Worm (Caenorhabditis elegans): ENCODE results near the gene cyp-14A5.

Gene cyp-14A5

ce11 chrV:5419915-5420314 is 3.2 kb downstream of the cyp-14A5 start, which contains the start of gene F08F3.6:
TSS of gene F08F3.6 (minus strand) at chrV:5420067.
- TF ChIP-seq dmd-8 (GFP tag; IDR thresholded peaks at IDR 0.05) (no peak), skn-1 (tag; optimal IDR thresholded peaks at IDR 0.05) (no peak), nhr-11 (tag; optimal IDR thresholded peaks at IDR 0.05) (no peak), ZK337.2 (GFP tag; IDR thresholded peaks at IDR 0.05) (no peak), daf-12 (tag; optimal IDR thresholded peaks at IDR 0.05) (no peak), zip-11 (GFP tag; IDR thresholded peaks at IDR 0.05) (no peak), pha-4 (GFP tag; IDR thresholded peaks at IDR 0.05) (no peak), pha-4 (tag; optimal IDR thresholded peaks at IDR 0.05) (no peak), hlh-30 (tag; optimal IDR thresholded peaks at IDR 0.05; ENCODE audit: insufficient read depth) (no peak), aha-1 (tag) (no peak), nhr-76 (tag; optimal IDR thresholded peaks at IDR 0.05) (no peak), ceh-20 (GFP tag; IDR thresholded peaks at IDR 0.05) (no peak), dmd-6 (GFP tag; IDR thresholded peaks at IDR 0.05) (no peak), R02D3.7 (tag; optimal IDR thresholded peaks at IDR 0.05) (no peak), tag-97 (GFP tag; IDR thresholded peaks at IDR 0.05) (no peak)

ce11 chrV:5412808-5413405 is 10.2 kb downstream of the cyp-14A5 start, which contains the start of gene F08F3.10:
TSS of gene F08F3.10 (plus strand) at chrV:5413355.
- TF ChIP-seq unc-62 (GFP tag; optimal IDR thresholded peaks at IDR 0.05 in 1 of 2) (no peak), unc-62 (tag; optimal IDR thresholded peaks at IDR 0.05) (no peak), dmd-6 (GFP tag; IDR thresholded peaks at IDR 0.05) (peak; percentile 65), nhr-28 (tag; optimal IDR thresholded peaks at IDR 0.05) (peak; percentile 31), aha-1 (tag) (peak; percentile 83), nhr-48 (tag; optimal IDR thresholded peaks at IDR 0.05) (peak; percentile 62), mdl-1 (tag; optimal IDR thresholded peaks at IDR 0.05) (peak in 1 of 2 experiments; percentile 22), zip-2 (tag; optimal IDR thresholded peaks at IDR 0.05) (no peak)

ce11 chrV:5410679-5411078 is 12.4 kb downstream of the cyp-14A5 start, which contains the start of gene F08F3.4:
TSS of gene F08F3.4 (plus strand) at chrV:5410955.
- 0 out of 2 replicates have a peak, but pooled peaks have one; percentile 26 for TF ChIP-seq lin-1 (GFP tag; IDR thresholded peaks at IDR 0.05)
- no peak for TF ChIP-seq hmg-1.1 (GFP tag; IDR thresholded peaks at IDR 0.05)
- TF ChIP-seq mdl-1 (tag; optimal IDR thresholded peaks at IDR 0.05) = peak in 1 of 2 experiments; percentile 43
- 0 out of 2 replicates have a peak, but pooled peaks have one; percentile 38 for TF ChIP-seq ceh-20 (GFP tag; IDR thresholded peaks at IDR 0.05)
- TF ChIP-seq hlh-11 (tag; optimal IDR thresholded peaks at IDR 0.05) = peak; percentile 80
- TF ChIP-seq ztf-11 (tag; optimal IDR thresholded peaks at IDR 0.05) = no peak
- no peak for TF ChIP-seq mxl-2 (GFP tag; conservative IDR thresholded peaks at IDR 0.05)
- peak; percentile 28; the same call in 1 of the 2 replicates for TF ChIP-seq tra-1 (GFP tag; IDR thresholded peaks at IDR 0.05)
- TF ChIP-seq mxl-3 (GFP tag; optimal IDR thresholded peaks at IDR 0.05) = peak; percentile 96
- TF ChIP-seq gei-8 (GFP tag; optimal IDR thresholded peaks at IDR 0.05) = peak; percentile 55
- peak; percentile 67 for TF ChIP-seq dmd-6 (GFP tag; IDR thresholded peaks at IDR 0.05)
- TF ChIP-seq daf-19 (GFP tag; conservative IDR thresholded peaks at IDR 0.05) = no peak
- peak; percentile 80 for TF ChIP-seq nhr-48 (tag; optimal IDR thresholded peaks at IDR 0.05)
- no peak for TF ChIP-seq nhr-76 (tag; optimal IDR thresholded peaks at IDR 0.05)
- 0 out of 2 replicates have a peak, but pooled peaks have one; percentile 26 for TF ChIP-seq ctbp-1 (GFP tag; IDR thresholded peaks at IDR 0.05)
- peak; percentile 30 for TF ChIP-seq nhr-28 (tag; optimal IDR thresholded peaks at IDR 0.05)

ce11 chrV:5408921-5409320 is 14.2 kb downstream of the cyp-14A5 start:
- TF ChIP-seq fos-1 (tag; optimal IDR thresholded peaks at IDR 0.05) (no peak), unc-62 (GFP tag; optimal IDR thresholded peaks at IDR 0.05 in 1 of 2) (peak in 1 of 2 experiments; percentile 99), unc-62 (tag; optimal IDR thresholded peaks at IDR 0.05) (no peak), ceh-20 (GFP tag; IDR thresholded peaks at IDR 0.05) (peak; percentile 64; the same call in 1 of the 2 replicates)

ce11 chrV:5408223-5408622 is 14.9 kb downstream of the cyp-14A5 start, which contains the start of gene C25A6.1:
TSS of gene C25A6.1 (plus strand) at chrV:5408523.
- TF ChIP-seq dpl-1 (GFP tag; optimal IDR thresholded peaks at IDR 0.05) = no peak
- TF ChIP-seq nhr-237 (tag; optimal IDR thresholded peaks at IDR 0.05) = no peak
- TF ChIP-seq mep-1 (tag; optimal IDR thresholded peaks at IDR 0.05) = no peak
- no peak for TF ChIP-seq daf-8 (GFP tag; IDR thresholded peaks at IDR 0.05)
- TF ChIP-seq pqm-1 (tag; optimal IDR thresholded peaks at IDR 0.05) = no peak
- TF ChIP-seq madf-5 (GFP tag; IDR thresholded peaks at IDR 0.05) = no peak
- TF ChIP-seq lsy-2 (tag; optimal IDR thresholded peaks at IDR 0.05) = no peak
- TF ChIP-seq lin-1 (GFP tag; IDR thresholded peaks at IDR 0.05) = no peak
- TF ChIP-seq F26F4.8 (GFP tag; conservative IDR thresholded peaks at IDR 0.05) = no peak
- TF ChIP-seq aly-2 (tag; optimal IDR thresholded peaks at IDR 0.05) = no peak
- TF ChIP-seq ceh-20 (GFP tag; IDR thresholded peaks at IDR 0.05) = no peak
- no peak for TF ChIP-seq attf-4 (tag; optimal IDR thresholded peaks at IDR 0.05)
- no peak for TF ChIP-seq egl-43 (GFP tag; IDR thresholded peaks at IDR 0.05)
- TF ChIP-seq tra-1 (GFP tag; IDR thresholded peaks at IDR 0.05) = no peak
- TF ChIP-seq sdz-12 (GFP tag; optimal IDR thresholded peaks at IDR 0.05) = no peak
- no peak for TF ChIP-seq ceh-62 (tag; optimal IDR thresholded peaks at IDR 0.05)
